Worm (Caenorhabditis elegans): ENCODE data around the gene R107.2.
A peak's percentile ranks its signal among the peaks of the same experiment; 100 is the strongest.

Gene R107.2

ce11 chrIII:9001491-9001890, 44.2 kb downstream of the R107.2 start:
- TF ChIP-seq ztf-23 (GFP tag; IDR thresholded peaks at IDR 0.05) (0 out of 2 replicates have a peak, but pooled peaks have one; percentile 6), tab-1 (GFP tag; IDR thresholded peaks at IDR 0.05) (no peak), flt-1 (GFP tag; IDR thresholded peaks at IDR 0.05) (no peak)

- TF ChIP-seq T22C8.4 (GFP tag; IDR thresholded peaks at IDR 0.05) (no peak), klf-2 (GFP tag; conservative IDR thresholded peaks at IDR 0.05) (no peak), tab-1 (GFP tag; IDR thresholded peaks at IDR 0.05) (no peak), cog-1 (tag; optimal IDR thresholded peaks at IDR 0.05) (no peak), ref-1 (GFP tag; conservative IDR thresholded peaks at IDR 0.05) (no peak), ztf-23 (GFP tag; IDR thresholded peaks at IDR 0.05) (no peak), med-1 (GFP tag; optimal IDR thresholded peaks at IDR 0.05; ENCODE audit: insufficient read depth) (no peak)
Observed at ce11 chrIII:8999508-8999907, 46.2 kb downstream of the R107.2 start, which contains the start of gene F59B2.3. Gene F59B2.3 (minus strand): TSS chrIII:8999766.

ce11 chrIII:8998884-8999283, 46.9 kb downstream of the R107.2 start:
- no peak for TF ChIP-seq klf-2 (GFP tag; conservative IDR thresholded peaks at IDR 0.05)
- TF ChIP-seq T22C8.4 (GFP tag; IDR thresholded peaks at IDR 0.05), result no peak
- no peak for TF ChIP-seq flt-1 (GFP tag; IDR thresholded peaks at IDR 0.05)
- no peak for TF ChIP-seq ref-1 (GFP tag; conservative IDR thresholded peaks at IDR 0.05)
- TF ChIP-seq tab-1 (GFP tag; IDR thresholded peaks at IDR 0.05), result no peak
- TF ChIP-seq cog-1 (tag; optimal IDR thresholded peaks at IDR 0.05), result no peak
- TF ChIP-seq ztf-23 (GFP tag; IDR thresholded peaks at IDR 0.05), result no peak
- TF ChIP-seq med-1 (GFP tag; optimal IDR thresholded peaks at IDR 0.05; ENCODE audit: insufficient read depth), result no peak
- no peak for TF ChIP-seq ztf-29 (GFP tag; IDR thresholded peaks at IDR 0.05)

- TF ChIP-seq ref-1 (GFP tag; conservative IDR thresholded peaks at IDR 0.05) (no peak), klf-2 (GFP tag; conservative IDR thresholded peaks at IDR 0.05) (no peak), ztf-23 (GFP tag; IDR thresholded peaks at IDR 0.05) (no peak), med-1 (GFP tag; optimal IDR thresholded peaks at IDR 0.05; ENCODE audit: insufficient read depth) (no peak), T22C8.4 (GFP tag; IDR thresholded peaks at IDR 0.05) (no peak), cog-1 (tag; optimal IDR thresholded peaks at IDR 0.05) (no peak), tab-1 (GFP tag; IDR thresholded peaks at IDR 0.05) (no peak), flt-1 (GFP tag; IDR thresholded peaks at IDR 0.05) (no peak), ztf-29 (GFP tag; IDR thresholded peaks at IDR 0.05) (no peak)
Observed at ce11 chrIII:8997821-8998220, 47.9 kb downstream of the R107.2 start.

ce11 chrIII:8996686-8997085, 49.1 kb downstream of the R107.2 start, which contains the start of gene skat-1:
Gene skat-1 (minus strand): TSS chrIII:8996786.
- TF ChIP-seq ztf-23 (GFP tag; IDR thresholded peaks at IDR 0.05) (no peak), T22C8.4 (GFP tag; IDR thresholded peaks at IDR 0.05) (no peak), flt-1 (GFP tag; IDR thresholded peaks at IDR 0.05) (no peak), tab-1 (GFP tag; IDR thresholded peaks at IDR 0.05) (no peak)

Measured in whole organism, midembryonic.